Worm (Caenorhabditis elegans): ENCODE results near the gene rga-9.

The rga-9 gene

ce11 chrII:15226805-15227204 lies 41.2 kb upstream of the rga-9 start:
- TF ChIP-seq ztf-11 (tag; optimal IDR thresholded peaks at IDR 0.05) (no peak), nhr-129 (tag; optimal IDR thresholded peaks at IDR 0.05) (no peak), alr-1 (tag; optimal IDR thresholded peaks at IDR 0.05) (no peak), zag-1 (tag; optimal IDR thresholded peaks at IDR 0.05) (no peak), unc-62 (GFP tag; optimal IDR thresholded peaks at IDR 0.05) (no peak), ceh-82 (tag; optimal IDR thresholded peaks at IDR 0.05) (no peak), skn-1 (tag; optimal IDR thresholded peaks at IDR 0.05) (no peak), ama-1 (optimal IDR thresholded peaks at IDR 0.05) (no peak), fos-1 (tag; optimal IDR thresholded peaks at IDR 0.05) (no peak), sma-9 (GFP tag; optimal IDR thresholded peaks at IDR 0.05) (no peak), sma-9 (tag; optimal IDR thresholded peaks at IDR 0.05) (no peak), snpc-4 (tag; optimal IDR thresholded peaks at IDR 0.05) (no peak), ZK546.5 (tag; optimal IDR thresholded peaks at IDR 0.05) (no peak)

- TF ChIP-seq peb-1 (tag; optimal IDR thresholded peaks at IDR 0.05) (no peak), ztf-1 (GFP tag; conservative IDR thresholded peaks at IDR 0.05) (no peak), nhr-21 (tag; optimal IDR thresholded peaks at IDR 0.05) (no peak), mab-5 (tag; optimal IDR thresholded peaks at IDR 0.05) (no peak), nhr-6 (tag; optimal IDR thresholded peaks at IDR 0.05) (no peak), dmd-4 (tag; optimal IDR thresholded peaks at IDR 0.05) (no peak), lin-11 (tag; optimal IDR thresholded peaks at IDR 0.05) (no peak)
These were observed 40.0 kb upstream of the rga-9 start for ce11 chrII:15228005-15228404.

ce11 chrII:15229785-15230393 lies 38.1 kb upstream of the rga-9 start, which contains the start of gene spsb-2:
Gene spsb-2, plus strand, starts transcription at chrII:15230343.
- TF ChIP-seq peb-1 (tag; optimal IDR thresholded peaks at IDR 0.05) (no peak), ztf-4 (tag; optimal IDR thresholded peaks at IDR 0.05) (no peak), lin-39 (tag; optimal IDR thresholded peaks at IDR 0.05) (no peak), zag-1 (tag; optimal IDR thresholded peaks at IDR 0.05) (no peak), ceh-82 (tag; optimal IDR thresholded peaks at IDR 0.05) (no peak)

- TF ChIP-seq nhr-23 (tag; optimal IDR thresholded peaks at IDR 0.05) (no peak), elt-3 (tag; optimal IDR thresholded peaks at IDR 0.05) (no peak), mbf-1 (tag; optimal IDR thresholded peaks at IDR 0.05) (no peak), nhr-129 (tag; optimal IDR thresholded peaks at IDR 0.05) (peak; percentile 59), R02D3.7 (tag; optimal IDR thresholded peaks at IDR 0.05) (no peak), unc-55 (GFP tag; optimal IDR thresholded peaks at IDR 0.05) (peak; percentile 82), zag-1 (tag; optimal IDR thresholded peaks at IDR 0.05) (no peak), snpc-4 (tag; optimal IDR thresholded peaks at IDR 0.05) (peak; percentile 41), elt-1 (tag; optimal IDR thresholded peaks at IDR 0.05) (no peak), crh-2 (tag; optimal IDR thresholded peaks at IDR 0.05) (peak; percentile 83), egl-27 (tag; optimal IDR thresholded peaks at IDR 0.05) (no peak), F13H6.1 (tag; optimal IDR thresholded peaks at IDR 0.05) (peak; percentile 67), blmp-1 (tag; optimal IDR thresholded peaks at IDR 0.05; ENCODE audit: insufficient read depth) (no peak), Y55F3AM.14 (GFP tag; optimal IDR thresholded peaks at IDR 0.05) (no peak), ZK546.5 (tag; optimal IDR thresholded peaks at IDR 0.05) (peak; percentile 10), nhr-12 (tag; optimal IDR thresholded peaks at IDR 0.05) (no peak), fos-1 (tag; optimal IDR thresholded peaks at IDR 0.05) (peak; percentile 5), unc-39 (tag; optimal IDR thresholded peaks at IDR 0.05) (no peak), unc-62 (GFP tag; optimal IDR thresholded peaks at IDR 0.05) (no peak), alr-1 (tag; optimal IDR thresholded peaks at IDR 0.05) (no peak), sma-9 (GFP tag; optimal IDR thresholded peaks at IDR 0.05) (peak; percentile 80), sma-9 (tag; optimal IDR thresholded peaks at IDR 0.05) (no peak), ceh-82 (tag; optimal IDR thresholded peaks at IDR 0.05) (no peak), ztf-1 (GFP tag; conservative IDR thresholded peaks at IDR 0.05) (no peak), lin-13 (GFP tag; optimal IDR thresholded peaks at IDR 0.05) (peak; percentile 74), nhr-10 (tag; optimal IDR thresholded peaks at IDR 0.05) (no peak), nhr-6 (tag; optimal IDR thresholded peaks at IDR 0.05) (no peak), ama-1 (optimal IDR thresholded peaks at IDR 0.05) (no peak), nhr-21 (tag; optimal IDR thresholded peaks at IDR 0.05) (no peak), sma-3 (GFP tag; optimal IDR thresholded peaks at IDR 0.05) (peak; percentile 64), nhr-11 (tag; optimal IDR thresholded peaks at IDR 0.05) (no peak), mdl-1 (tag; optimal IDR thresholded peaks at IDR 0.05) (no peak), lin-39 (tag; optimal IDR thresholded peaks at IDR 0.05) (no peak), lsy-2 (tag; optimal IDR thresholded peaks at IDR 0.05) (peak; percentile 49 to 88), dmd-4 (tag; optimal IDR thresholded peaks at IDR 0.05) (no peak), gmeb-1 (tag; optimal IDR thresholded peaks at IDR 0.05) (peak; percentile 91), aly-2 (tag; optimal IDR thresholded peaks at IDR 0.05) (no peak), nhr-237 (tag; optimal IDR thresholded peaks at IDR 0.05) (no peak), ztf-4 (tag; optimal IDR thresholded peaks at IDR 0.05) (peak; percentile 13), ceh-16 (tag; optimal IDR thresholded peaks at IDR 0.05) (no peak), nhr-77 (tag; optimal IDR thresholded peaks at IDR 0.05) (no peak), mab-5 (tag; optimal IDR thresholded peaks at IDR 0.05) (peak; percentile 66), skn-1 (tag; optimal IDR thresholded peaks at IDR 0.05) (no peak)
These were observed 35.3 kb upstream of the rga-9 start, which contains the start of gene Y46E12BL.2 for ce11 chrII:15232705-15233104. Gene Y46E12BL.2, plus strand, starts transcription at chrII:15232947.
